Fruit fly (Drosophila melanogaster) whole organism, embryonic: ENCODE results near the gene Eig71Ec.

ENCODE experiments used
- Atf6 ChIP-seq: fragments of 200-800 bp; sonication (Bioruptor generic); IDR thresholded peaks from 2 replicates; pipeline ENCODE4 v1.3.6; 2022; ENCODE audit warnings: missing biosample characterization, missing genetic modification characterization
- BtbVII ChIP-seq: fragments of 200-800 bp; sonication (Bioruptor generic); optimal IDR thresholded peaks from 3 replicates; lab custom pipeline; 2017; ENCODE audit warnings: missing biosample characterization, mild to moderate bottlenecking, missing genetic modification characterization
- CG10431 ChIP-seq: fragments of 200-800 bp; sonication (Bioruptor generic); optimal IDR thresholded peaks from 3 replicates; lab custom pipeline; 2018; ENCODE audit warnings: missing biosample characterization, mild to moderate bottlenecking, missing genetic modification characterization
- CG11398 ChIP-seq: fragments of 200-800 bp; sonication (Bioruptor generic); optimal IDR thresholded peaks from 2 replicates; lab custom pipeline; 2016; ENCODE audit warnings: missing biosample characterization, missing genetic modification characterization
- CG11456 ChIP-seq: fragments of 200-800 bp; sonication (Bioruptor generic); IDR thresholded peaks from 3 replicates; pipeline ENCODE4 v1.3.6; 2022; ENCODE audit warnings: missing biosample characterization, missing genetic modification characterization
- CG1233 ChIP-seq: fragments of 200-800 bp; sonication (Bioruptor generic); optimal IDR thresholded peaks from 4 replicates; lab custom pipeline; 2018; ENCODE audit warnings: missing biosample characterization, mild to moderate bottlenecking, missing genetic modification characterization
- CG13424 ChIP-seq: fragments of 200-800 bp; sonication (Bioruptor generic); optimal IDR thresholded peaks from 2 replicates; lab custom pipeline; 2019; ENCODE audit warnings: missing biosample characterization, mild to moderate bottlenecking, missing genetic modification characterization, moderate library complexity
- CG14710 ChIP-seq: fragments of 200-800 bp; sonication (Bioruptor generic); optimal IDR thresholded peaks from 3 replicates; lab custom pipeline; 2019; ENCODE audit warnings: missing biosample characterization, mild to moderate bottlenecking, missing genetic modification characterization, moderate library complexity
- CG1602 ChIP-seq: fragments of 200-800 bp; sonication (Bioruptor generic); optimal IDR thresholded peaks from 3 replicates; lab custom pipeline; 2016; ENCODE audit warnings: missing biosample characterization, missing genetic modification characterization
- CG2116 ChIP-seq: fragments of 200-800 bp; sonication (Bioruptor generic); optimal IDR thresholded peaks from 3 replicates; lab custom pipeline; 2018; ENCODE audit warnings: missing biosample characterization, mild to moderate bottlenecking, missing genetic modification characterization
- CG2120 ChIP-seq: fragments of 200-800 bp; sonication (Bioruptor generic); optimal IDR thresholded peaks from 3 replicates; lab custom pipeline; 2016; ENCODE audit warnings: missing biosample characterization, missing genetic modification characterization
- CG2678 ChIP-seq: fragments of 200-800 bp; sonication (Bioruptor generic); optimal IDR thresholded peaks from 3 replicates; lab custom pipeline; 2019; ENCODE audit warnings: missing biosample characterization, mild to moderate bottlenecking, missing genetic modification characterization, moderate library complexity
- CG32772 ChIP-seq: fragments of 200-800 bp; sonication (Bioruptor generic); IDR thresholded peaks from 2 replicates; pipeline ENCODE4 v1.3.6; 2022; ENCODE audit warnings: missing biosample characterization, missing genetic modification characterization
- CG33557 ChIP-seq: fragments of 200-800 bp; sonication (Bioruptor generic); optimal IDR thresholded peaks from 2 replicates; lab custom pipeline; 2019; ENCODE audit warnings: missing biosample characterization, mild to moderate bottlenecking, missing genetic modification characterization, moderate library complexity
- CG34376 ChIP-seq: fragments of 200-800 bp; sonication (Bioruptor generic); optimal IDR thresholded peaks from 2 replicates; lab custom pipeline; 2018; ENCODE audit warnings: missing biosample characterization, mild to moderate bottlenecking, missing genetic modification characterization
- CG5953 ChIP-seq: fragments of 200-800 bp; sonication (Bioruptor generic); IDR thresholded peaks from 2 replicates; pipeline ENCODE4 v1.3.6; 2022; ENCODE audit warnings: missing biosample characterization, missing genetic modification characterization
- CG6813 ChIP-seq: fragments of 200-800 bp; sonication (Bioruptor generic); optimal IDR thresholded peaks from 2 replicates; lab custom pipeline; 2017; ENCODE audit warnings: missing biosample characterization, missing genetic modification characterization, mild to moderate bottlenecking, moderate library complexity, missing genetic modification reagents
- CG7357 ChIP-seq: fragments of 200-800 bp; sonication (Bioruptor generic); IDR thresholded peaks from 3 replicates; pipeline ENCODE4 v1.3.6; 2022; ENCODE audit warnings: missing biosample characterization, missing genetic modification characterization
- CG7786 ChIP-seq: fragments of 200-800 bp; sonication (Bioruptor generic); optimal IDR thresholded peaks from 2 replicates; lab custom pipeline; 2016; ENCODE audit warnings: missing biosample characterization, missing genetic modification characterization
- CG7963 ChIP-seq: fragments of 200-800 bp; sonication (Bioruptor generic); IDR thresholded peaks from 3 replicates; pipeline ENCODE4 v1.3.6; 2022; ENCODE audit warnings: missing biosample characterization, missing genetic modification characterization; ENCODE audit not compliant: partially characterized antibody
- CG8290 ChIP-seq, 3 experiments: fragments of 200-800 bp; sonication (Bioruptor generic); optimal IDR thresholded peaks; 2 replicates each; lab custom pipeline; 2016 to 2019; ENCODE audit warnings: missing biosample characterization in 3 of 3, missing genetic modification characterization in 3 of 3, mild to moderate bottlenecking in 2 of 3, moderate library complexity in 1 of 3
- CG9215 ChIP-seq: fragments of 200-800 bp; sonication (Bioruptor generic); IDR thresholded peaks from 2 replicates; pipeline ENCODE4 v1.3.6; 2022; ENCODE audit warnings: missing biosample characterization, missing genetic modification characterization
- CG9437 ChIP-seq: fragments of 200-800 bp; sonication (Bioruptor generic); optimal IDR thresholded peaks from 2 replicates; lab custom pipeline; 2018; ENCODE audit warnings: missing biosample characterization, mild to moderate bottlenecking, missing genetic modification characterization
- CkIIα-i1 ChIP-seq: fragments of 200-800 bp; sonication (Bioruptor generic); IDR thresholded peaks from 2 replicates; pipeline ENCODE4 v1.3.6; 2022; ENCODE audit warnings: missing biosample characterization, missing genetic modification characterization
- D19B ChIP-seq: fragments of 200-800 bp; sonication (Bioruptor generic); optimal IDR thresholded peaks from 2 replicates; lab custom pipeline; 2017; ENCODE audit warnings: missing biosample characterization, mild to moderate bottlenecking, missing genetic modification characterization
- Dbx ChIP-seq: fragments of 200-800 bp; sonication (Bioruptor generic); IDR thresholded peaks from 3 replicates; pipeline ENCODE4 v1.3.6; 2022; ENCODE audit warnings: missing biosample characterization, missing genetic modification characterization
- Drgx ChIP-seq: fragments of 200-800 bp; sonication (Bioruptor generic); IDR thresholded peaks from 2 replicates; pipeline ENCODE4 v1.3.6; 2022; ENCODE audit warnings: missing biosample characterization, missing genetic modification characterization
- Ets65A ChIP-seq: fragments of 200-800 bp; sonication (Bioruptor generic); peaks from one replicate; lab custom pipeline; 2016; ENCODE audit warnings: missing biosample characterization, missing genetic modification characterization
- Gsc ChIP-seq: fragments of 200-800 bp; sonication (Bioruptor generic); IDR thresholded peaks from 2 replicates; pipeline ENCODE4 v1.3.6; 2022; ENCODE audit warnings: missing biosample characterization, missing genetic modification characterization
- HLH3B ChIP-seq: fragments of 200-800 bp; sonication (Bioruptor generic); IDR thresholded peaks from 2 replicates; pipeline ENCODE4 v1.3.6; 2022; ENCODE audit warnings: missing biosample characterization, missing genetic modification characterization
- HmgD ChIP-seq: fragments of 200-800 bp; sonication (Bioruptor generic); optimal IDR thresholded peaks from 3 replicates; lab custom pipeline; 2016; ENCODE audit warnings: missing biosample characterization, missing genetic modification characterization
- Mrtf ChIP-seq: fragments of 200-800 bp; sonication (Bioruptor generic); IDR thresholded peaks from 3 replicates; pipeline ENCODE4 v1.3.6; 2022; ENCODE audit warnings: missing biosample characterization, missing genetic modification characterization
- Taf1 ChIP-seq: fragments of 200-800 bp; sonication (Bioruptor generic); IDR thresholded peaks from 2 replicates; pipeline ENCODE4 v1.3.6; 2022; ENCODE audit warnings: missing biosample characterization, missing genetic modification characterization
- Trl ChIP-seq, 3 experiments: fragments of >200 bp in 2 of 3; fragments of 200-800 bp in 1 of 3; sonication (Bioruptor generic) in 1 of 3; optimal IDR thresholded peaks; 2 replicates in 1 of 3; 3 replicates in 2 of 3; lab custom pipeline; 2016 to 2017; ENCODE audit warnings: missing biosample characterization in 1 of 3, missing genetic modification characterization in 1 of 3
- ato ChIP-seq: fragments of 200-800 bp; sonication (Bioruptor generic); IDR thresholded peaks from 2 replicates; pipeline ENCODE4 v1.3.6; 2022; ENCODE audit warnings: missing biosample characterization, missing genetic modification characterization; ENCODE audit not compliant: partially characterized antibody
- cato ChIP-seq: fragments of 200-800 bp; sonication (Bioruptor generic); optimal IDR thresholded peaks from 2 replicates; lab custom pipeline; 2016; ENCODE audit warnings: missing biosample characterization, missing genetic modification characterization, borderline replicate concordance
- dpn ChIP-seq, 2 experiments: fragments of 200-800 bp; sonication (Bioruptor generic); optimal IDR thresholded peaks; 3 replicates each; lab custom pipeline; 2016; ENCODE audit warnings: missing biosample characterization in 2 of 2, missing genetic modification characterization in 2 of 2
- eyg ChIP-seq: fragments of 200-800 bp; sonication (Bioruptor generic); optimal IDR thresholded peaks from 3 replicates; lab custom pipeline; 2016; ENCODE audit warnings: missing biosample characterization, missing genetic modification characterization
- fd96Cb ChIP-seq: fragments of 200-800 bp; sonication (Bioruptor generic); optimal IDR thresholded peaks from 2 replicates; lab custom pipeline; 2018; ENCODE audit warnings: missing biosample characterization, mild to moderate bottlenecking, missing genetic modification characterization, moderate library complexity
- fru ChIP-seq: fragments of >200 bp; optimal IDR thresholded peaks from 2 replicates; lab custom pipeline; 2017
- gcm ChIP-seq: fragments of 200-800 bp; sonication (Bioruptor generic); optimal IDR thresholded peaks from 2 replicates; lab custom pipeline; 2019; ENCODE audit warnings: missing biosample characterization, mild to moderate bottlenecking, missing genetic modification characterization, moderate library complexity
- gro ChIP-seq: fragments of 200-800 bp; sonication (Bioruptor generic); optimal IDR thresholded peaks from 2 replicates; lab custom pipeline; 2016; ENCODE audit warnings: missing biosample characterization, missing genetic modification characterization
- ind ChIP-seq: fragments of 200-800 bp; sonication (Bioruptor generic); optimal IDR thresholded peaks from 3 replicates; lab custom pipeline; 2016; ENCODE audit warnings: missing biosample characterization, missing genetic modification characterization
- oc ChIP-seq: fragments of 200-800 bp; sonication (Bioruptor generic); optimal IDR thresholded peaks from 2 replicates; lab custom pipeline; 2018; ENCODE audit warnings: missing biosample characterization, mild to moderate bottlenecking, missing genetic modification characterization, moderate library complexity
- pum ChIP-seq: fragments of 200-800 bp; sonication (Bioruptor generic); optimal IDR thresholded peaks from 2 replicates; lab custom pipeline; 2016; ENCODE audit warnings: missing biosample characterization, missing genetic modification characterization
- so ChIP-seq: fragments of 200-800 bp; sonication (Bioruptor generic); IDR thresholded peaks from 3 replicates; pipeline ENCODE4 v1.3.6; 2022; ENCODE audit warnings: missing biosample characterization, missing genetic modification characterization
- sqz ChIP-seq: fragments of 200-800 bp; sonication (Bioruptor generic); optimal IDR thresholded peaks from 3 replicates; lab custom pipeline; 2018; ENCODE audit warnings: missing biosample characterization, mild to moderate bottlenecking, missing genetic modification characterization
- stc ChIP-seq: fragments of 200-800 bp; sonication (Bioruptor generic); IDR thresholded peaks from 2 replicates; pipeline ENCODE4 v1.3.6; 2022; ENCODE audit warnings: missing biosample characterization, missing genetic modification characterization
- yki ChIP-seq: fragments of >200 bp; optimal IDR thresholded peaks from 3 replicates; lab custom pipeline; 2018

Eig71Ec gene

dm6 chr3L:15690711-15691591 lies 38.9 kb upstream of the Eig71Ec start (continued):
- TF ChIP-seq Drgx (GFP tag; lab: Robert Waterston, UW) (no peak), CG7963 (GFP tag; lab: Robert Waterston, UW) (no peak), CkIIα-i1 (GFP tag; lab: Robert Waterston, UW) (no peak), CG11398 (GFP tag; lab: Kevin White, UChicago) (no peak), CG14710 (tag; lab: Kevin White, UChicago) (peak; percentile 77), gcm (GFP tag; lab: Kevin White, UChicago) (peak; percentile 10), Atf6 (GFP tag; lab: Robert Waterston, UW) (no peak), BtbVII (GFP tag; lab: Kevin White, UChicago) (peak; percentile 60), Trl (optimal IDR thresholded peaks at IDR 0.05; lab: Kevin White, UChicago) (no peak), Trl (GFP tag; optimal IDR thresholded peaks at IDR 0.05; lab: Kevin White, UChicago) (no peak), CG9437 (GFP tag; lab: Kevin White, UChicago) (peak; percentile 13), CG5953 (GFP tag; lab: Robert Waterston, UW) (no peak), CG10431 (GFP tag; lab: Kevin White, UChicago) (no peak), CG7357 (GFP tag; lab: Robert Waterston, UW) (no peak), Mrtf (peak; percentile 45; the same call in 1 of the 3 replicates), ind (GFP tag; lab: Kevin White, UChicago) (peak; percentile 11), CG32772 (no peak), CG6813 (GFP tag; lab: Kevin White, UChicago) (peak; percentile 54), CG11456 (no peak), sqz (GFP tag; lab: Kevin White, UChicago) (no peak), CG13424 (tag; lab: Kevin White, UChicago) (peak; percentile 40), Gsc (GFP tag; lab: Robert Waterston, UW) (no peak), CG7786 (GFP tag; lab: Kevin White, UChicago) (no peak), CG2678 (peak; percentile 77), CG9215 (no peak), HmgD (GFP tag; lab: Kevin White, UChicago) (no peak), CG2116 (GFP tag; lab: Kevin White, UChicago) (no peak), Ets65A (no peak), CG2120 (GFP tag; lab: Kevin White, UChicago) (peak; percentile 0), fd96Cb (peak; percentile 77), Taf1 (no peak), CG8290 (GFP tag; optimal IDR thresholded peaks at IDR 0.05; lab: Kevin White, UChicago) (no peak), CG8290 (tag; optimal IDR thresholded peaks at IDR 0.05; lab: Kevin White, UChicago) (no peak), CG33557 (GFP tag; lab: Kevin White, UChicago) (peak; percentile 39), Dbx (GFP tag; lab: Robert Waterston, UW) (no peak), gro (no peak), yki (no peak), CG1602 (GFP tag; lab: Kevin White, UChicago) (no peak), so (GFP tag; lab: Robert Waterston, UW) (peak; percentile 28; the same call in 1 of the 3 replicates), stc (GFP tag; lab: Robert Waterston, UW) (no peak), CG1233 (GFP tag; lab: Kevin White, UChicago) (peak; percentile 60), dpn (GFP tag; optimal IDR thresholded peaks at IDR 0.05; lab: Kevin White, UChicago) (no peak), fru (lab: Kevin White, UChicago) (no peak), cato (no peak), oc (tag; lab: Kevin White, UChicago) (no peak), ato (GFP tag; lab: Robert Waterston, UW) (no peak), D19B (no peak), HLH3B (GFP tag; lab: Robert Waterston, UW) (0 out of 2 replicates have a peak, but pooled peaks have one; percentile 17), pum (no peak), eyg (GFP tag; lab: Kevin White, UChicago) (no peak), CG34376 (GFP tag; lab: Kevin White, UChicago) (peak; percentile 34)
